Fruit fly (Drosophila melanogaster) whole organism, embryonic: Measurements from ENCODE around the gene Cpr31A.
A peak's percentile ranks its signal among the peaks of the same experiment; 100 is the strongest.

Experiments
- Antp ChIP-seq: fragments of 200-800 bp; sonication (Bioruptor generic); optimal IDR thresholded peaks from 3 replicates; lab custom pipeline; 2016; ENCODE audit warnings: missing biosample characterization, missing genetic modification characterization
- BtbVII ChIP-seq: fragments of 200-800 bp; sonication (Bioruptor generic); optimal IDR thresholded peaks from 3 replicates; lab custom pipeline; 2017; ENCODE audit warnings: missing biosample characterization, mild to moderate bottlenecking, missing genetic modification characterization
- CG10147 ChIP-seq: fragments of 200-800 bp; sonication (Bioruptor generic); optimal IDR thresholded peaks from 2 replicates; lab custom pipeline; 2019; ENCODE audit warnings: missing biosample characterization, mild to moderate bottlenecking, missing genetic modification characterization, moderate library complexity
- CG11093 ChIP-seq: fragments of 200-800 bp; sonication (Bioruptor generic); IDR thresholded peaks from 3 replicates; pipeline ENCODE4 v1.3.6; 2022; ENCODE audit warnings: missing biosample characterization, missing genetic modification characterization
- CG11398 ChIP-seq: fragments of 200-800 bp; sonication (Bioruptor generic); optimal IDR thresholded peaks from 2 replicates; lab custom pipeline; 2016; ENCODE audit warnings: missing biosample characterization, missing genetic modification characterization
- CG11456 ChIP-seq: fragments of 200-800 bp; sonication (Bioruptor generic); IDR thresholded peaks from 3 replicates; pipeline ENCODE4 v1.3.6; 2022; ENCODE audit warnings: missing biosample characterization, missing genetic modification characterization
- CG11696 ChIP-seq: fragments of 200-800 bp; sonication (Bioruptor generic); IDR thresholded peaks from 2 replicates; pipeline ENCODE4 v1.3.6; 2022; ENCODE audit warnings: missing biosample characterization, missing genetic modification characterization
- CG12104 ChIP-seq: fragments of 200-800 bp; sonication (Bioruptor generic); optimal IDR thresholded peaks from 3 replicates; lab custom pipeline; 2016; ENCODE audit warnings: missing biosample characterization, missing genetic modification characterization
- CG13123 ChIP-seq: fragments of 200-800 bp; sonication (Bioruptor generic); optimal IDR thresholded peaks from 2 replicates; lab custom pipeline; 2016; ENCODE audit warnings: missing biosample characterization, missing genetic modification characterization
- CG15269 ChIP-seq: fragments of 200-800 bp; sonication (Bioruptor generic); optimal IDR thresholded peaks from 2 replicates; lab custom pipeline; 2018; ENCODE audit warnings: missing biosample characterization, mild to moderate bottlenecking, missing genetic modification characterization, moderate library complexity
- CG15601 ChIP-seq: fragments of 200-800 bp; sonication (Bioruptor generic); optimal IDR thresholded peaks from 3 replicates; lab custom pipeline; 2019; ENCODE audit warnings: missing biosample characterization, mild to moderate bottlenecking, missing genetic modification characterization, moderate library complexity
- CG1603 ChIP-seq: fragments of 200-800 bp; sonication (Bioruptor generic); optimal IDR thresholded peaks from 2 replicates; lab custom pipeline; 2019; ENCODE audit warnings: missing biosample characterization, mild to moderate bottlenecking, missing genetic modification characterization, moderate library complexity
- CG17359 ChIP-seq: fragments of 200-800 bp; sonication (Bioruptor generic); optimal IDR thresholded peaks from 3 replicates; lab custom pipeline; 2018; ENCODE audit warnings: missing biosample characterization, mild to moderate bottlenecking, missing genetic modification characterization, moderate library complexity
- CG18476 ChIP-seq: fragments of 200-800 bp; sonication (Bioruptor generic); optimal IDR thresholded peaks from 2 replicates; lab custom pipeline; 2016; ENCODE audit warnings: missing biosample characterization, mild to moderate bottlenecking, missing genetic modification characterization
- CG33557 ChIP-seq: fragments of 200-800 bp; sonication (Bioruptor generic); optimal IDR thresholded peaks from 2 replicates; lab custom pipeline; 2019; ENCODE audit warnings: missing biosample characterization, mild to moderate bottlenecking, missing genetic modification characterization, moderate library complexity
- CG3726 ChIP-seq: fragments of 200-800 bp; sonication (Bioruptor generic); IDR thresholded peaks from 3 replicates; pipeline ENCODE4, ENCODE4 v1.3.6; 2022; ENCODE audit warnings: missing biosample characterization, missing genetic modification characterization
- CG4282 ChIP-seq: fragments of 200-800 bp; sonication (Bioruptor generic); optimal IDR thresholded peaks from 2 replicates; lab custom pipeline; 2016; ENCODE audit warnings: missing biosample characterization, missing genetic modification characterization
- CG4328 ChIP-seq: fragments of 200-800 bp; sonication (Bioruptor generic); optimal IDR thresholded peaks from 3 replicates; lab custom pipeline; 2017; ENCODE audit warnings: missing biosample characterization, missing genetic modification reagents, missing genetic modification characterization
- CG4730 ChIP-seq: fragments of 200-800 bp; sonication (Bioruptor generic); IDR thresholded peaks from 2 replicates; pipeline ENCODE4 v1.3.6; 2022; ENCODE audit warnings: missing biosample characterization, missing genetic modification characterization
- CG6272 ChIP-seq: fragments of 200-800 bp; sonication (Bioruptor generic); IDR thresholded peaks from 2 replicates; pipeline ENCODE4 v1.3.6; 2022; ENCODE audit warnings: missing biosample characterization, missing genetic modification characterization
- CG7987 ChIP-seq: fragments of 200-800 bp; sonication (Bioruptor generic); optimal IDR thresholded peaks from 2 replicates; lab custom pipeline; 2018; ENCODE audit warnings: missing biosample characterization, mild to moderate bottlenecking, missing genetic modification characterization, moderate library complexity
- CG8089 ChIP-seq: fragments of 200-800 bp; sonication (Bioruptor generic); optimal IDR thresholded peaks from 3 replicates; lab custom pipeline; 2016; ENCODE audit warnings: missing biosample characterization, missing genetic modification characterization
- D19A ChIP-seq: fragments of 200-800 bp; optimal IDR thresholded peaks from 3 replicates; lab custom pipeline; 2019; ENCODE audit warnings: missing biosample characterization, mild to moderate bottlenecking, missing genetic modification characterization, moderate library complexity
- Dip2 ChIP-seq: fragments of 200-800 bp; sonication (Bioruptor generic); IDR thresholded peaks from 2 replicates; pipeline ENCODE4 v1.3.6; 2022; ENCODE audit warnings: missing biosample characterization, missing genetic modification characterization
- Dp ChIP-seq: fragments of 200-800 bp; sonication (Bioruptor generic); optimal IDR thresholded peaks from 2 replicates; lab custom pipeline; 2018; ENCODE audit warnings: missing biosample characterization, mild to moderate bottlenecking, missing genetic modification characterization, moderate library complexity
- ERR ChIP-seq: fragments of 200-800 bp; sonication (Bioruptor generic); optimal IDR thresholded peaks from 2 replicates; lab custom pipeline; 2016; ENCODE audit warnings: missing biosample characterization, missing genetic modification characterization
- Elba2 ChIP-seq: fragments of 200-800 bp; sonication (Bioruptor generic); optimal IDR thresholded peaks from 3 replicates; lab custom pipeline; 2016; ENCODE audit warnings: missing biosample characterization, missing genetic modification characterization
- Fer1 ChIP-seq: fragments of 200-800 bp; sonication (Bioruptor generic); optimal IDR thresholded peaks from 2 replicates; lab custom pipeline; 2017; ENCODE audit warnings: missing biosample characterization, mild to moderate bottlenecking, missing genetic modification characterization
- HLH4C ChIP-seq: fragments of 200-800 bp; sonication (Bioruptor generic); IDR thresholded peaks from 3 replicates; pipeline ENCODE4 v1.3.6; 2022; ENCODE audit warnings: missing biosample characterization, missing genetic modification characterization; ENCODE audit not compliant: partially characterized antibody
- Hr3 ChIP-seq: fragments of 200-800 bp; sonication (Bioruptor generic); optimal IDR thresholded peaks from 3 replicates; lab custom pipeline; 2016; ENCODE audit warnings: missing biosample characterization, missing genetic modification characterization
- Kr ChIP-seq: fragments of 200-800 bp; sonication (Bioruptor generic); optimal IDR thresholded peaks from 2 replicates; lab custom pipeline; 2017; ENCODE audit warnings: missing biosample characterization, mild to moderate bottlenecking, missing genetic modification characterization
- Mrtf ChIP-seq: fragments of 200-800 bp; sonication (Bioruptor generic); IDR thresholded peaks from 3 replicates; pipeline ENCODE4 v1.3.6; 2022; ENCODE audit warnings: missing biosample characterization, missing genetic modification characterization
- NK7.1 ChIP-seq: fragments of 200-800 bp; sonication (Bioruptor generic); optimal IDR thresholded peaks from 3 replicates; lab custom pipeline; 2016; ENCODE audit warnings: missing biosample characterization, missing genetic modification characterization
- Pdp1 ChIP-seq, 2 experiments: fragments of 200-800 bp; sonication (Bioruptor generic); optimal IDR thresholded peaks; 3 replicates each; lab custom pipeline; 2016; ENCODE audit warnings: missing biosample characterization in 2 of 2, missing genetic modification characterization in 2 of 2, mild to moderate bottlenecking in 1 of 2, moderate library complexity in 1 of 2
- Tbp ChIP-seq: fragments of >200 bp; optimal IDR thresholded peaks from 2 replicates; lab custom pipeline; 2018; ENCODE audit warnings: missing biosample characterization, missing genetic modification characterization
- bbx ChIP-seq: fragments of 200-800 bp; sonication (Bioruptor generic); IDR thresholded peaks from 2 replicates; pipeline ENCODE4 v1.3.6; 2022; ENCODE audit warnings: missing biosample characterization, missing genetic modification characterization; ENCODE audit not compliant: partially characterized antibody
- bigmax ChIP-seq: fragments of 200-800 bp; sonication (Bioruptor generic); optimal IDR thresholded peaks from 2 replicates; lab custom pipeline; 2018; ENCODE audit warnings: missing biosample characterization, mild to moderate bottlenecking, missing genetic modification characterization
- crol ChIP-seq: fragments of 200-800 bp; sonication (Bioruptor generic); IDR thresholded peaks from 2 replicates; pipeline ENCODE4 v1.3.6; 2022; ENCODE audit warnings: missing biosample characterization, missing genetic modification characterization
- da ChIP-seq: fragments of 200-800 bp; sonication (Bioruptor generic); optimal IDR thresholded peaks from 2 replicates; lab custom pipeline; 2016; ENCODE audit warnings: missing biosample characterization, missing genetic modification characterization
- disco-r ChIP-seq: fragments of 200-800 bp; sonication (Bioruptor generic); optimal IDR thresholded peaks from 2 replicates; lab custom pipeline; 2016; ENCODE audit warnings: missing biosample characterization, missing genetic modification characterization
- fd3F ChIP-seq: fragments of 200-800 bp; sonication (Bioruptor generic); optimal IDR thresholded peaks from 2 replicates; lab custom pipeline; 2018; ENCODE audit warnings: missing biosample characterization, mild to moderate bottlenecking, missing genetic modification characterization, moderate library complexity
- ind ChIP-seq: fragments of 200-800 bp; sonication (Bioruptor generic); optimal IDR thresholded peaks from 3 replicates; lab custom pipeline; 2016; ENCODE audit warnings: missing biosample characterization, missing genetic modification characterization
- mirr ChIP-seq: fragments of 200-800 bp; sonication (Bioruptor generic); optimal IDR thresholded peaks from 3 replicates; lab custom pipeline; 2018; ENCODE audit warnings: missing biosample characterization, mild to moderate bottlenecking, missing genetic modification characterization
- pros ChIP-seq: fragments of 200-800 bp; sonication (Bioruptor generic); optimal IDR thresholded peaks from 3 replicates; lab custom pipeline; 2019; ENCODE audit warnings: missing biosample characterization, mild to moderate bottlenecking, missing genetic modification characterization, moderate library complexity
- pum ChIP-seq: fragments of 200-800 bp; sonication (Bioruptor generic); optimal IDR thresholded peaks from 2 replicates; lab custom pipeline; 2016; ENCODE audit warnings: missing biosample characterization, missing genetic modification characterization
- schlank ChIP-seq: fragments of 200-800 bp; sonication (Bioruptor generic); optimal IDR thresholded peaks from 2 replicates; lab custom pipeline; 2018; ENCODE audit warnings: missing biosample characterization, mild to moderate bottlenecking, missing genetic modification characterization
- so ChIP-seq: fragments of 200-800 bp; sonication (Bioruptor generic); IDR thresholded peaks from 3 replicates; pipeline ENCODE4 v1.3.6; 2022; ENCODE audit warnings: missing biosample characterization, missing genetic modification characterization
- tin ChIP-seq: fragments of 200-800 bp; sonication (Bioruptor generic); optimal IDR thresholded peaks from 3 replicates; lab custom pipeline; 2016; ENCODE audit warnings: missing biosample characterization, missing genetic modification characterization
- trh ChIP-seq: fragments of 200-800 bp; sonication (Bioruptor generic); optimal IDR thresholded peaks from 2 replicates; lab custom pipeline; 2016; ENCODE audit warnings: missing biosample characterization, missing genetic modification characterization
- vvl ChIP-seq: fragments of 200-800 bp; sonication (Bioruptor generic); IDR thresholded peaks from 2 replicates; pipeline ENCODE4 v1.3.6; 2022; ENCODE audit warnings: missing biosample characterization, missing genetic modification characterization
- wor ChIP-seq: fragments of 200-800 bp; sonication (Bioruptor generic); IDR thresholded peaks from 2 replicates; pipeline ENCODE4 v1.3.6; 2022; ENCODE audit warnings: missing biosample characterization, missing genetic modification characterization
- zfh2 ChIP-seq: fragments of 200-800 bp; sonication (Bioruptor generic); optimal IDR thresholded peaks from 2 replicates; lab custom pipeline; 2016; ENCODE audit warnings: missing biosample characterization, missing genetic modification characterization

Gene Cpr31A

DNA sequence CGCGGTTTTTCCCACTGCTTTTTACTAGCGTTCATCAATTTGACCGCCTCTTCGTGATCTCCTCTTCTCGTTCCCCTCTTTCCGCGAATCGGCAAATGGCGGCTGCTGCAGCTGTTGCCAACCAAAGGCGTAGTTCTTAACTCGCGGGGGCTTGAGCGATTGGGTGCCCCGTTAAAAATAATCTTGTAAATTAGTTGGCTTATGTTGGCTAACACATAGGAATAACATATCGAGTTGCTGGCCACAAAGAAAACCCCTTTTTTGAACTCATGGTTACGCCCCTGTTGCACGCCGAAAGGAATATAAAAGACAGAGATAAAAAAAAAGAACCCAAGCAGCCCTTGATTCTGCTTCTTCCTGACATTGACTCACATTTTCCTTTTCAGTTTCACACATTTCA is 3.2 kb downstream of the Cpr31A start (continued):
- no peak for TF ChIP-seq Dip2 (GFP tag; lab: Robert Waterston, UW)
- no peak for TF ChIP-seq Dp (GFP tag; lab: Kevin White, UChicago)
- TF ChIP-seq CG4328 (GFP tag; lab: Kevin White, UChicago), result no peak
- TF ChIP-seq Fer1, result no peak
- peak; percentile 67 for TF ChIP-seq wor (GFP tag; lab: Robert Waterston, UW)
- peak; percentile 22 for TF ChIP-seq CG18476 (GFP tag; lab: Kevin White, UChicago)
- TF ChIP-seq trh (GFP tag; lab: Kevin White, UChicago), result peak; percentile 10
- no peak for TF ChIP-seq Elba2 (GFP tag; lab: Kevin White, UChicago)
- TF ChIP-seq CG4730, result peak; percentile 76
- peak; percentile 70 to 74 for TF ChIP-seq Pdp1 (GFP tag; optimal IDR thresholded peaks at IDR 0.05; lab: Kevin White, UChicago)
- TF ChIP-seq Mrtf (GFP tag; lab: Robert Waterston, UW), result peak; percentile 71
- peak; percentile 60 for TF ChIP-seq NK7.1 (GFP tag; lab: Kevin White, UChicago)
- TF ChIP-seq crol (GFP tag; lab: Robert Waterston, UW), result no peak
- TF ChIP-seq CG15269 (tag; lab: Kevin White, UChicago), result peak; percentile 50
- TF ChIP-seq D19A (tag; lab: Kevin White, UChicago), result peak; percentile 43
- TF ChIP-seq CG11093 (GFP tag; lab: Robert Waterston, UW), result peak; percentile 80
- TF ChIP-seq CG10147 (GFP tag; lab: Kevin White, UChicago), result no peak
- TF ChIP-seq ERR (GFP tag; lab: Kevin White, UChicago), result peak; percentile 21
- TF ChIP-seq CG11696 (GFP tag; lab: Robert Waterston, UW), result peak; percentile 56; the same call in 1 of the 2 replicates
- TF ChIP-seq CG4282 (GFP tag; lab: Kevin White, UChicago), result peak; percentile 13
- peak; percentile 81; the same call in 2 of the 3 replicates for TF ChIP-seq CG3726 (GFP tag; lab: Robert Waterston, UW)
- peak; percentile 32 for TF ChIP-seq CG13123 (GFP tag; lab: Kevin White, UChicago)
- TF ChIP-seq CG15601, result peak; percentile 22
- TF ChIP-seq CG6272 (GFP tag; lab: Robert Waterston, UW), result peak; percentile 82
- peak; percentile 9 for TF ChIP-seq CG33557 (GFP tag; lab: Kevin White, UChicago)
- TF ChIP-seq bbx (GFP tag; lab: Robert Waterston, UW), result no peak
- TF ChIP-seq ind (GFP tag; lab: Kevin White, UChicago), result peak; percentile 60
- no peak for TF ChIP-seq HLH4C (GFP tag; lab: Robert Waterston, UW)
- TF ChIP-seq CG17359 (tag; lab: Kevin White, UChicago), result peak; percentile 79
- peak; percentile 63 for TF ChIP-seq CG8089 (GFP tag; lab: Kevin White, UChicago)
- TF ChIP-seq CG1603 (tag; lab: Kevin White, UChicago), result peak; percentile 87
- peak; percentile 28 for TF ChIP-seq da (GFP tag; lab: Kevin White, UChicago)
- TF ChIP-seq pum, result peak; percentile 71
- no peak for TF ChIP-seq zfh2 (GFP tag; lab: Kevin White, UChicago)
- TF ChIP-seq Kr (GFP tag; lab: Kevin White, UChicago), result no peak
- 0 out of 3 replicates have a peak, but pooled peaks have one; percentile 30 for TF ChIP-seq so (GFP tag; lab: Robert Waterston, UW)
- no peak for TF ChIP-seq pros (GFP tag; lab: Kevin White, UChicago)
- TF ChIP-seq mirr (GFP tag; lab: Kevin White, UChicago), result no peak
- no peak for TF ChIP-seq bigmax (GFP tag; lab: Kevin White, UChicago)
- peak; percentile 25 for TF ChIP-seq CG11398 (GFP tag; lab: Kevin White, UChicago)
- no peak for TF ChIP-seq BtbVII (GFP tag; lab: Kevin White, UChicago)
- TF ChIP-seq CG11456 (GFP tag; lab: Robert Waterston, UW), result peak; percentile 72
- TF ChIP-seq CG12104 (GFP tag; lab: Kevin White, UChicago), result peak; percentile 22
- peak; percentile 71 for TF ChIP-seq tin (GFP tag; lab: Kevin White, UChicago)
- TF ChIP-seq schlank (tag; lab: Kevin White, UChicago), result no peak
- peak; percentile 49 for TF ChIP-seq Hr3
- TF ChIP-seq Antp, result peak; percentile 84
- TF ChIP-seq disco-r (GFP tag; lab: Kevin White, UChicago), result peak; percentile 29
- TF ChIP-seq CG7987 (GFP tag; lab: Kevin White, UChicago), result no peak
- TF ChIP-seq Tbp (GFP tag; lab: Kevin White, UChicago), result no peak
- TF ChIP-seq fd3F (GFP tag; lab: Kevin White, UChicago), result peak; percentile 57
- TF ChIP-seq vvl (GFP tag; lab: Robert Waterston, UW), result peak; percentile 91
